Fruit fly (Drosophila melanogaster) whole organism, embryonic: ENCODE data around the gene Idi.

ENCODE experiments used
- CG10267 ChIP-seq: fragments of 200-800 bp; sonication (Bioruptor generic); optimal IDR thresholded peaks from 2 replicates; lab custom pipeline; 2018; ENCODE audit warnings: missing biosample characterization, mild to moderate bottlenecking, missing genetic modification characterization, moderate library complexity
- CG10321 ChIP-seq: fragments of 200-800 bp; sonication (Bioruptor generic); IDR thresholded peaks from 2 replicates; pipeline ENCODE4 v1.3.6; 2022; ENCODE audit warnings: missing biosample characterization, missing genetic modification characterization
- CG10654 ChIP-seq: fragments of 200-800 bp; sonication (Bioruptor generic); optimal IDR thresholded peaks from 2 replicates; lab custom pipeline; 2016; ENCODE audit warnings: missing biosample characterization, missing genetic modification characterization
- CG11504 ChIP-seq: fragments of 200-800 bp; sonication (Bioruptor generic); optimal IDR thresholded peaks from 3 replicates; lab custom pipeline; 2019; ENCODE audit warnings: missing biosample characterization, mild to moderate bottlenecking, missing genetic modification characterization, moderate library complexity
- CG12236 ChIP-seq: fragments of 200-800 bp; sonication (Bioruptor generic); optimal IDR thresholded peaks from 2 replicates; lab custom pipeline; 2016; ENCODE audit warnings: missing biosample characterization, missing genetic modification characterization
- CG13624 ChIP-seq: fragments of 200-800 bp; sonication (Bioruptor generic); optimal IDR thresholded peaks from 2 replicates; lab custom pipeline; 2016; ENCODE audit warnings: missing biosample characterization, missing genetic modification characterization
- CG14667 ChIP-seq: fragments of 200-800 bp; sonication (Bioruptor generic); IDR thresholded peaks from 2 replicates; pipeline ENCODE4 v1.3.6; 2022; ENCODE audit warnings: missing biosample characterization, missing genetic modification characterization
- CG15073 ChIP-seq: fragments of 200-800 bp; sonication (Bioruptor generic); optimal IDR thresholded peaks from 2 replicates; lab custom pipeline; 2016; ENCODE audit warnings: missing biosample characterization, missing genetic modification characterization
- CG18262 ChIP-seq: fragments of 200-800 bp; optimal IDR thresholded peaks from 3 replicates; lab custom pipeline; 2019; ENCODE audit warnings: missing biosample characterization, mild to moderate bottlenecking, missing genetic modification characterization, moderate library complexity
- CG18599 ChIP-seq: fragments of 200-800 bp; sonication (Bioruptor generic); optimal IDR thresholded peaks from 3 replicates; lab custom pipeline; 2017; ENCODE audit warnings: missing biosample characterization, missing genetic modification characterization, mild to moderate bottlenecking, moderate library complexity, missing genetic modification reagents
- CG2678 ChIP-seq: fragments of 200-800 bp; sonication (Bioruptor generic); optimal IDR thresholded peaks from 3 replicates; lab custom pipeline; 2019; ENCODE audit warnings: missing biosample characterization, mild to moderate bottlenecking, missing genetic modification characterization, moderate library complexity
- CG31388 ChIP-seq: fragments of 200-800 bp; sonication (Bioruptor generic); optimal IDR thresholded peaks from 2 replicates; lab custom pipeline; 2016; ENCODE audit warnings: missing biosample characterization, missing genetic modification characterization
- CG3163 ChIP-seq: fragments of 200-800 bp; sonication (Bioruptor generic); optimal IDR thresholded peaks from 3 replicates; lab custom pipeline; 2016; ENCODE audit warnings: missing biosample characterization, missing genetic modification characterization
- CG4707 ChIP-seq: fragments of 200-800 bp; sonication (Bioruptor generic); optimal IDR thresholded peaks from 2 replicates; lab custom pipeline; 2018; ENCODE audit warnings: missing biosample characterization, mild to moderate bottlenecking, missing genetic modification characterization, moderate library complexity
- CG4820 ChIP-seq: fragments of 200-800 bp; sonication (Bioruptor generic); optimal IDR thresholded peaks from 3 replicates; lab custom pipeline; 2016; ENCODE audit warnings: missing biosample characterization, missing genetic modification characterization
- CG6813 ChIP-seq: fragments of 200-800 bp; sonication (Bioruptor generic); optimal IDR thresholded peaks from 2 replicates; lab custom pipeline; 2017; ENCODE audit warnings: missing biosample characterization, missing genetic modification characterization, mild to moderate bottlenecking, moderate library complexity, missing genetic modification reagents
- CG7271 ChIP-seq: fragments of 200-800 bp; sonication (Bioruptor generic); optimal IDR thresholded peaks from 2 replicates; lab custom pipeline; 2018; ENCODE audit warnings: missing biosample characterization, mild to moderate bottlenecking, missing genetic modification characterization, moderate library complexity
- CG7839 ChIP-seq: fragments of 200-800 bp; sonication (Bioruptor generic); optimal IDR thresholded peaks from 3 replicates; lab custom pipeline; 2018; ENCODE audit warnings: missing biosample characterization, mild to moderate bottlenecking, missing genetic modification characterization, moderate library complexity
- CG8089 ChIP-seq: fragments of 200-800 bp; sonication (Bioruptor generic); optimal IDR thresholded peaks from 3 replicates; lab custom pipeline; 2016; ENCODE audit warnings: missing biosample characterization, missing genetic modification characterization
- CG8359 ChIP-seq: fragments of 200-800 bp; sonication (Bioruptor generic); optimal IDR thresholded peaks from 2 replicates; lab custom pipeline; 2017; ENCODE audit warnings: missing biosample characterization, mild to moderate bottlenecking, missing genetic modification characterization, borderline replicate concordance
- CG9932 ChIP-seq: fragments of 200-800 bp; sonication (Bioruptor generic); IDR thresholded peaks from 2 replicates; pipeline ENCODE4 v1.3.6; 2022; ENCODE audit warnings: missing biosample characterization, missing genetic modification characterization
- CrebB ChIP-seq: fragments of 200-800 bp; sonication (Bioruptor generic); optimal IDR thresholded peaks from 3 replicates; lab custom pipeline; 2018; ENCODE audit warnings: missing biosample characterization, mild to moderate bottlenecking, missing genetic modification characterization
- D19A ChIP-seq: fragments of 200-800 bp; optimal IDR thresholded peaks from 3 replicates; lab custom pipeline; 2019; ENCODE audit warnings: missing biosample characterization, mild to moderate bottlenecking, missing genetic modification characterization, moderate library complexity
- Dref ChIP-seq: fragments of 200-800 bp; sonication (Bioruptor generic); IDR thresholded peaks from 2 replicates; pipeline ENCODE4 v1.3.6; 2022; ENCODE audit warnings: missing biosample characterization, missing genetic modification characterization
- Ets65A ChIP-seq: fragments of 200-800 bp; sonication (Bioruptor generic); peaks from one replicate; lab custom pipeline; 2016; ENCODE audit warnings: missing biosample characterization, missing genetic modification characterization
- HLH3B ChIP-seq: fragments of 200-800 bp; sonication (Bioruptor generic); IDR thresholded peaks from 2 replicates; pipeline ENCODE4 v1.3.6; 2022; ENCODE audit warnings: missing biosample characterization, missing genetic modification characterization
- Nf-YA ChIP-seq: fragments of 200-800 bp; sonication (Bioruptor generic); IDR thresholded peaks from 2 replicates; pipeline ENCODE4 v1.3.6; 2022; ENCODE audit warnings: missing biosample characterization, missing genetic modification characterization
- Rx ChIP-seq: fragments of 200-800 bp; sonication (Bioruptor generic); IDR thresholded peaks from 2 replicates; pipeline ENCODE4 v1.3.6; 2022; ENCODE audit warnings: missing biosample characterization, missing genetic modification characterization
- Side ChIP-seq: fragments of 200-800 bp; sonication (Bioruptor generic); optimal IDR thresholded peaks from 2 replicates; lab custom pipeline; 2016; ENCODE audit warnings: missing biosample characterization, missing genetic modification characterization
- YL-1 ChIP-seq: fragments of 200-800 bp; sonication (Bioruptor generic); optimal IDR thresholded peaks from 3 replicates; lab custom pipeline; 2017; ENCODE audit warnings: missing biosample characterization, mild to moderate bottlenecking, missing genetic modification characterization
- ac ChIP-seq: fragments of 200-800 bp; sonication (Bioruptor generic); optimal IDR thresholded peaks from 3 replicates; lab custom pipeline; 2017; ENCODE audit warnings: missing biosample characterization, mild to moderate bottlenecking, missing genetic modification characterization
- amos ChIP-seq: fragments of 200-800 bp; sonication (Bioruptor generic); IDR thresholded peaks from 2 replicates; pipeline ENCODE4 v1.3.6; 2022; ENCODE audit warnings: missing biosample characterization, missing genetic modification characterization; ENCODE audit not compliant: partially characterized antibody
- cg ChIP-seq: fragments of 200-800 bp; sonication (Bioruptor generic); optimal IDR thresholded peaks from 3 replicates; lab custom pipeline; 2019; ENCODE audit warnings: missing biosample characterization, mild to moderate bottlenecking, missing genetic modification characterization, moderate library complexity
- chm ChIP-seq: fragments of 200-800 bp; sonication (Bioruptor generic); IDR thresholded peaks from 2 replicates; pipeline ENCODE4 v1.3.6; 2022; ENCODE audit warnings: missing biosample characterization, missing genetic modification characterization
- dan ChIP-seq: fragments of 200-800 bp; sonication (Bioruptor generic); IDR thresholded peaks from 2 replicates; pipeline ENCODE4 v1.3.6; 2022; ENCODE audit warnings: missing biosample characterization, missing genetic modification characterization
- fd102C ChIP-seq: fragments of 200-800 bp; sonication (Bioruptor generic); optimal IDR thresholded peaks from 2 replicates; lab custom pipeline; 2018; ENCODE audit warnings: missing biosample characterization, mild to moderate bottlenecking, missing genetic modification characterization, moderate library complexity
- fd96Cb ChIP-seq: fragments of 200-800 bp; sonication (Bioruptor generic); optimal IDR thresholded peaks from 2 replicates; lab custom pipeline; 2018; ENCODE audit warnings: missing biosample characterization, mild to moderate bottlenecking, missing genetic modification characterization, moderate library complexity
- gem ChIP-seq: fragments of 200-800 bp; sonication (Bioruptor generic); optimal IDR thresholded peaks from 2 replicates; lab custom pipeline; 2019; ENCODE audit warnings: missing biosample characterization, mild to moderate bottlenecking, missing genetic modification characterization, moderate library complexity
- gsb-n ChIP-seq: fragments of 200-800 bp; sonication (Bioruptor generic); optimal IDR thresholded peaks from 3 replicates; lab custom pipeline; 2018; ENCODE audit warnings: missing biosample characterization, mild to moderate bottlenecking, missing genetic modification characterization
- kah ChIP-seq: fragments of 200-800 bp; sonication (Bioruptor generic); optimal IDR thresholded peaks from 2 replicates; lab custom pipeline; 2018; ENCODE audit warnings: missing biosample characterization, mild to moderate bottlenecking, missing genetic modification characterization
- lab ChIP-seq: fragments of 200-800 bp; sonication (Bioruptor generic); optimal IDR thresholded peaks from 3 replicates; lab custom pipeline; 2017; ENCODE audit warnings: missing biosample characterization, missing genetic modification characterization, mild to moderate bottlenecking, moderate library complexity, missing genetic modification reagents
- lmd ChIP-seq: fragments of 200-800 bp; sonication (Bioruptor generic); IDR thresholded peaks from 2 replicates; pipeline ENCODE4 v1.3.6; 2022; ENCODE audit warnings: missing biosample characterization, missing genetic modification characterization
- nau ChIP-seq: fragments of 200-800 bp; sonication (Bioruptor generic); optimal IDR thresholded peaks from 3 replicates; lab custom pipeline; 2017; ENCODE audit warnings: missing biosample characterization, mild to moderate bottlenecking, missing genetic modification characterization, missing genetic modification reagents
- p53 ChIP-seq: fragments of 200-800 bp; sonication (Bioruptor generic); optimal IDR thresholded peaks from 2 replicates; lab custom pipeline; 2016; ENCODE audit warnings: missing biosample characterization, missing genetic modification characterization
- pan ChIP-seq, 4 experiments: fragments of >200 bp in 3 of 4; fragments of 200-800 bp in 1 of 4; sonication (Bioruptor generic) in 1 of 4; optimal IDR thresholded peaks in 3 of 4; IDR thresholded peaks in 1 of 4; 2 replicates each; pipeline versions ENCODE4 v1.3.6 to Lab custom; 2017 to 2022; ENCODE audit warnings: missing biosample characterization in 2 of 4, missing genetic modification characterization in 2 of 4, mixed read lengths in 1 of 4
- pho ChIP-seq: fragments of 200-800 bp; sonication (Bioruptor generic); optimal IDR thresholded peaks from 2 replicates; lab custom pipeline; 2016; ENCODE audit warnings: missing biosample characterization, missing genetic modification characterization
- pum ChIP-seq: fragments of 200-800 bp; sonication (Bioruptor generic); optimal IDR thresholded peaks from 2 replicates; lab custom pipeline; 2016; ENCODE audit warnings: missing biosample characterization, missing genetic modification characterization
- stwl ChIP-seq: fragments of 200-800 bp; sonication (Bioruptor generic); optimal IDR thresholded peaks from 3 replicates; lab custom pipeline; 2018; ENCODE audit warnings: missing biosample characterization, mild to moderate bottlenecking, missing genetic modification characterization, moderate library complexity
- tgo ChIP-seq: fragments of 200-800 bp; sonication (Bioruptor generic); IDR thresholded peaks from 3 replicates; pipeline ENCODE4 v1.3.6; 2022; ENCODE audit warnings: missing biosample characterization, missing genetic modification characterization
- tio ChIP-seq: fragments of 200-800 bp; sonication (Bioruptor generic); optimal IDR thresholded peaks from 2 replicates; lab custom pipeline; 2017; ENCODE audit warnings: missing biosample characterization, missing genetic modification characterization, inconsistent platforms
- zf30C ChIP-seq: fragments of 200-800 bp; sonication (Bioruptor generic); optimal IDR thresholded peaks from 3 replicates; lab custom pipeline; 2018; ENCODE audit warnings: missing biosample characterization, mild to moderate bottlenecking, missing genetic modification characterization

Gene Idi

DNA sequence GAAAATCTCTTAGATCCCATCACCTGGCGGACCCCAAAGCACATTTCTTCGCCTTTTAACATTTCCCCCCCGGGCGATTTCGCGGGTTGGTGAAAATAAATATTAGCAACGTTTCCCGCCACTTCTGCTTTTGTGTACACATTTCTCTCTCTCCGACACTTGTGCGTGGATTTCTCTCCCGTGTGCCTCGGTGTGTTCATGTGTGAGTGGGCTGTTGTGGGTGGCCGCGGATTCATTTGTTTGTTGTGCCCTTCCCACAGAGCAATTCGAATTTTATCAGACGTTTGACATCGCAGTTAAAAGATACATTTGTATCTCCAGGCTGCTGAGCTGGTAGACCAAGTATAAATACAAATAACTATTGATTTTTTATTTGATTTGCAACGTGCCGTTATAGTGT lies 45.7 kb upstream of the Idi start (continued):
- TF ChIP-seq gem (tag; lab: Kevin White, UChicago) (no peak), gsb-n (tag; lab: Kevin White, UChicago) (no peak), ac (no peak), CG8359 (no peak), cg (GFP tag; lab: Kevin White, UChicago) (peak; percentile 87), CG14667 (GFP tag; lab: Robert Waterston, UW) (no peak), fd102C (GFP tag; lab: Kevin White, UChicago) (no peak), Nf-YA (no peak), CG2678 (no peak), pan (optimal IDR thresholded peaks at IDR 0.05; lab: Kevin White, UChicago) (no peak), pan (GFP tag; optimal IDR thresholded peaks at IDR 0.05 in 1 of 2, IDR thresholded peaks at IDR 0.05 in 1 of 2) (peak in 1 of 2 experiments; percentile 51), Side (GFP tag; lab: Kevin White, UChicago) (no peak), CG18599 (GFP tag; lab: Kevin White, UChicago) (no peak), nau (GFP tag; lab: Kevin White, UChicago) (no peak), lmd (GFP tag; lab: Robert Waterston, UW) (peak; percentile 28; the same call in 1 of the 2 replicates), YL-1 (no peak), p53 (GFP tag; lab: Kevin White, UChicago) (no peak), CG7839 (tag; lab: Kevin White, UChicago) (no peak), stwl (tag; lab: Kevin White, UChicago) (no peak), CG4707 (GFP tag; lab: Kevin White, UChicago) (no peak), amos (GFP tag; lab: Robert Waterston, UW) (no peak), CG12236 (GFP tag; lab: Kevin White, UChicago) (no peak), CG10654 (GFP tag; lab: Kevin White, UChicago) (no peak), chm (GFP tag; lab: Robert Waterston, UW) (no peak), fd96Cb (tag; lab: Kevin White, UChicago) (no peak), kah (GFP tag; lab: Kevin White, UChicago) (peak; percentile 38), dan (GFP tag; lab: Robert Waterston, UW) (no peak), CG4820 (no peak), pho (GFP tag; lab: Kevin White, UChicago) (no peak), lab (GFP tag; lab: Kevin White, UChicago) (peak; percentile 33), Rx (GFP tag; lab: Robert Waterston, UW) (no peak), CrebB (tag; lab: Kevin White, UChicago) (no peak), CG31388 (GFP tag; lab: Kevin White, UChicago) (no peak), CG7271 (tag; lab: Kevin White, UChicago) (no peak), zf30C (GFP tag; lab: Kevin White, UChicago) (no peak), CG9932 (GFP tag; lab: Robert Waterston, UW) (peak; percentile 38; the same call in 1 of the 2 replicates), Ets65A (GFP tag; lab: Kevin White, UChicago) (no peak), CG6813 (GFP tag; lab: Kevin White, UChicago) (peak; percentile 34), CG15073 (GFP tag; lab: Kevin White, UChicago) (no peak), Dref (GFP tag; lab: Robert Waterston, UW) (no peak), CG3163 (no peak), CG13624 (no peak), CG10321 (GFP tag; lab: Robert Waterston, UW) (no peak), tio (GFP tag; lab: Kevin White, UChicago) (no peak), pum (GFP tag; lab: Kevin White, UChicago) (no peak), CG10267 (tag; lab: Kevin White, UChicago) (no peak), D19A (tag; lab: Kevin White, UChicago) (peak; percentile 42), CG11504 (tag; lab: Kevin White, UChicago) (no peak), tgo (GFP tag; lab: Robert Waterston, UW) (peak; percentile 24; the same call in 1 of the 3 replicates), HLH3B (GFP tag; lab: Robert Waterston, UW) (0 out of 2 replicates have a peak, but pooled peaks have one; percentile 36), CG8089 (GFP tag; lab: Kevin White, UChicago) (no peak), CG18262 (tag; lab: Kevin White, UChicago) (no peak)
